Fruit fly (Drosophila melanogaster): Measurements from ENCODE around the gene Akap200.

dm6 chr2L:8420259-8420930, 4.9 kb downstream of the Akap200 start:
- no peak for TF ChIP-seq net (GFP tag; optimal IDR thresholded peaks at IDR 0.05)
- peak; percentile 44 for TF ChIP-seq OdsH (GFP tag; optimal IDR thresholded peaks at IDR 0.05)
- peak; percentile 72 for TF ChIP-seq svp (GFP tag)
- TF ChIP-seq lz (GFP tag; optimal IDR thresholded peaks at IDR 0.05): no peak
- TF ChIP-seq Sox14 (GFP tag; optimal IDR thresholded peaks at IDR 0.05): peak; percentile 7
- TF ChIP-seq CG3032 (tag; optimal IDR thresholded peaks at IDR 0.05): peak; percentile 27
- TF ChIP-seq Eip93F (GFP tag; optimal IDR thresholded peaks at IDR 0.05): no peak
- no peak for TF ChIP-seq Gug (GFP tag; IDR thresholded peaks at IDR 0.05)
- no peak for TF ChIP-seq Hr39 (GFP tag; optimal IDR thresholded peaks at IDR 0.05)
- TF ChIP-seq dac (GFP tag; optimal IDR thresholded peaks at IDR 0.05): no peak

Data from whole organism, prepupa.